Fruit fly (Drosophila melanogaster) whole organism, embryonic: ENCODE data around the gene cac.
A peak's percentile ranks its signal among the peaks of the same experiment; 100 is the strongest.

Experiments used
- ATbp ChIP-seq: fragments of 200-800 bp; sonication (Bioruptor generic); optimal IDR thresholded peaks from 2 replicates; lab custom pipeline; 2017; ENCODE audit warnings: missing biosample characterization, mild to moderate bottlenecking, missing genetic modification characterization, missing genetic modification reagents
- CG11093 ChIP-seq: fragments of 200-800 bp; sonication (Bioruptor generic); IDR thresholded peaks from 3 replicates; pipeline ENCODE4 v1.3.6; 2022; ENCODE audit warnings: missing biosample characterization, missing genetic modification characterization
- CG11695 ChIP-seq: fragments of 200-800 bp; sonication (Bioruptor generic); IDR thresholded peaks from 3 replicates; pipeline ENCODE4 v1.3.6; 2022; ENCODE audit warnings: missing biosample characterization, missing genetic modification characterization
- CG11723 ChIP-seq: fragments of 200-800 bp; sonication (Bioruptor generic); optimal IDR thresholded peaks from 2 replicates; lab custom pipeline; 2017; ENCODE audit warnings: missing biosample characterization, mild to moderate bottlenecking, missing genetic modification characterization
- CG12219 ChIP-seq: fragments of 200-800 bp; sonication (Bioruptor generic); optimal IDR thresholded peaks from 3 replicates; lab custom pipeline; 2018; ENCODE audit warnings: missing biosample characterization, mild to moderate bottlenecking, missing genetic modification characterization
- CG1233 ChIP-seq: fragments of 200-800 bp; sonication (Bioruptor generic); optimal IDR thresholded peaks from 4 replicates; lab custom pipeline; 2018; ENCODE audit warnings: missing biosample characterization, mild to moderate bottlenecking, missing genetic modification characterization
- CG13123 ChIP-seq: fragments of 200-800 bp; sonication (Bioruptor generic); optimal IDR thresholded peaks from 2 replicates; lab custom pipeline; 2016; ENCODE audit warnings: missing biosample characterization, missing genetic modification characterization
- CG14441 ChIP-seq: fragments of 200-800 bp; sonication (Bioruptor generic); IDR thresholded peaks from 2 replicates; pipeline ENCODE4 v1.3.6; 2022; ENCODE audit warnings: missing biosample characterization, missing genetic modification characterization
- CG14965 ChIP-seq: fragments of 200-800 bp; sonication (Bioruptor generic); optimal IDR thresholded peaks from 2 replicates; lab custom pipeline; 2016; ENCODE audit warnings: missing biosample characterization, missing genetic modification characterization, borderline replicate concordance
- CG17802 ChIP-seq: fragments of 200-800 bp; sonication (Bioruptor generic); optimal IDR thresholded peaks from 2 replicates; lab custom pipeline; 2018; ENCODE audit warnings: missing biosample characterization, mild to moderate bottlenecking, missing genetic modification characterization, moderate library complexity
- CG18599 ChIP-seq: fragments of 200-800 bp; sonication (Bioruptor generic); optimal IDR thresholded peaks from 3 replicates; lab custom pipeline; 2017; ENCODE audit warnings: missing biosample characterization, missing genetic modification characterization, mild to moderate bottlenecking, moderate library complexity, missing genetic modification reagents
- CG4328 ChIP-seq: fragments of 200-800 bp; sonication (Bioruptor generic); optimal IDR thresholded peaks from 3 replicates; lab custom pipeline; 2017; ENCODE audit warnings: missing biosample characterization, missing genetic modification reagents, missing genetic modification characterization
- CG4707 ChIP-seq: fragments of 200-800 bp; sonication (Bioruptor generic); optimal IDR thresholded peaks from 2 replicates; lab custom pipeline; 2018; ENCODE audit warnings: missing biosample characterization, mild to moderate bottlenecking, missing genetic modification characterization, moderate library complexity
- CG6272 ChIP-seq: fragments of 200-800 bp; sonication (Bioruptor generic); IDR thresholded peaks from 2 replicates; pipeline ENCODE4 v1.3.6; 2022; ENCODE audit warnings: missing biosample characterization, missing genetic modification characterization
- CG7839 ChIP-seq: fragments of 200-800 bp; sonication (Bioruptor generic); optimal IDR thresholded peaks from 3 replicates; lab custom pipeline; 2018; ENCODE audit warnings: missing biosample characterization, mild to moderate bottlenecking, missing genetic modification characterization, moderate library complexity
- CG7963 ChIP-seq: fragments of 200-800 bp; sonication (Bioruptor generic); IDR thresholded peaks from 3 replicates; pipeline ENCODE4 v1.3.6; 2022; ENCODE audit warnings: missing biosample characterization, missing genetic modification characterization; ENCODE audit not compliant: partially characterized antibody
- Chrac-16 ChIP-seq: fragments of 200-800 bp; sonication (Bioruptor generic); optimal IDR thresholded peaks from 3 replicates; lab custom pipeline; 2016; ENCODE audit warnings: missing biosample characterization, missing genetic modification characterization
- Eip74EF ChIP-seq, 2 experiments: fragments of 200-800 bp in 1 of 2; fragments of >200 bp in 1 of 2; sonication (Bioruptor generic) in 1 of 2; optimal IDR thresholded peaks; 2 replicates each; lab custom pipeline; 2017 to 2019; ENCODE audit warnings: missing biosample characterization in 2 of 2, missing genetic modification characterization in 2 of 2, mild to moderate bottlenecking in 1 of 2, moderate library complexity in 1 of 2
- Fer1 ChIP-seq: fragments of 200-800 bp; sonication (Bioruptor generic); optimal IDR thresholded peaks from 2 replicates; lab custom pipeline; 2017; ENCODE audit warnings: missing biosample characterization, mild to moderate bottlenecking, missing genetic modification characterization
- H15 ChIP-seq: fragments of 200-800 bp; sonication (Bioruptor generic); IDR thresholded peaks from 3 replicates; pipeline ENCODE4 v1.3.6; 2022; ENCODE audit warnings: missing biosample characterization, missing genetic modification characterization
- Hr3 ChIP-seq: fragments of 200-800 bp; sonication (Bioruptor generic); optimal IDR thresholded peaks from 3 replicates; lab custom pipeline; 2016; ENCODE audit warnings: missing biosample characterization, missing genetic modification characterization
- Hr78 ChIP-seq, 2 experiments: fragments of 200-800 bp in 1 of 2; fragments of >200 bp in 1 of 2; sonication (Bioruptor generic) in 1 of 2; optimal IDR thresholded peaks; 2 replicates each; lab custom pipeline; 2017 to 2019; ENCODE audit warnings: missing biosample characterization in 2 of 2, missing genetic modification characterization in 2 of 2, mild to moderate bottlenecking in 1 of 2, moderate library complexity in 1 of 2
- Hsf ChIP-seq: fragments of 200-800 bp; sonication (Bioruptor generic); optimal IDR thresholded peaks from 3 replicates; lab custom pipeline; 2016; ENCODE audit warnings: missing biosample characterization, missing genetic modification characterization
- Lim3 ChIP-seq: fragments of 200-800 bp; sonication (Bioruptor generic); IDR thresholded peaks from 2 replicates; pipeline ENCODE4 v1.3.6; 2022; ENCODE audit warnings: missing biosample characterization, missing genetic modification characterization
- Med ChIP-seq: fragments of 200-800 bp; sonication (Bioruptor generic); peaks from one replicate; lab custom pipeline; 2016; ENCODE audit warnings: missing biosample characterization, missing genetic modification characterization, mild to moderate bottlenecking, inconsistent platforms, moderate library complexity
- Meics ChIP-seq: fragments of 200-800 bp; sonication (Bioruptor generic); optimal IDR thresholded peaks from 2 replicates; lab custom pipeline; 2017; ENCODE audit warnings: missing biosample characterization, mild to moderate bottlenecking, missing genetic modification characterization
- Sox102F ChIP-seq: fragments of 200-800 bp; sonication (Bioruptor generic); optimal IDR thresholded peaks from 2 replicates; lab custom pipeline; 2018; ENCODE audit warnings: missing biosample characterization, mild to moderate bottlenecking, missing genetic modification characterization, moderate library complexity
- Trl ChIP-seq, 3 experiments: fragments of >200 bp in 2 of 3; fragments of 200-800 bp in 1 of 3; sonication (Bioruptor generic) in 1 of 3; optimal IDR thresholded peaks; 2 replicates in 1 of 3; 3 replicates in 2 of 3; lab custom pipeline; 2016 to 2017; ENCODE audit warnings: missing biosample characterization in 1 of 3, missing genetic modification characterization in 1 of 3
- ap ChIP-seq: fragments of 200-800 bp; sonication (Bioruptor generic); IDR thresholded peaks from 2 replicates; pipeline ENCODE4 v1.3.6; 2022; ENCODE audit warnings: missing biosample characterization, missing genetic modification characterization
- az2 ChIP-seq: fragments of 200-800 bp; sonication (Bioruptor generic); optimal IDR thresholded peaks from 3 replicates; lab custom pipeline; 2016; ENCODE audit warnings: missing biosample characterization, missing genetic modification characterization
- crc ChIP-seq: fragments of 200-800 bp; sonication (Bioruptor generic); optimal IDR thresholded peaks from 2 replicates; lab custom pipeline; 2016; ENCODE audit warnings: missing biosample characterization, missing genetic modification characterization
- da ChIP-seq: fragments of 200-800 bp; sonication (Bioruptor generic); optimal IDR thresholded peaks from 2 replicates; lab custom pipeline; 2016; ENCODE audit warnings: missing biosample characterization, missing genetic modification characterization
- dpn ChIP-seq, 2 experiments: fragments of 200-800 bp; sonication (Bioruptor generic); optimal IDR thresholded peaks; 3 replicates each; lab custom pipeline; 2016; ENCODE audit warnings: missing biosample characterization in 2 of 2, missing genetic modification characterization in 2 of 2
- gem ChIP-seq: fragments of 200-800 bp; sonication (Bioruptor generic); optimal IDR thresholded peaks from 2 replicates; lab custom pipeline; 2019; ENCODE audit warnings: missing biosample characterization, mild to moderate bottlenecking, missing genetic modification characterization, moderate library complexity
- jigr1 ChIP-seq: fragments of 200-800 bp; sonication (Bioruptor generic); IDR thresholded peaks from 3 replicates; pipeline ENCODE4 v1.3.6; 2022; ENCODE audit warnings: missing biosample characterization, missing genetic modification characterization
- kah ChIP-seq: fragments of 200-800 bp; sonication (Bioruptor generic); optimal IDR thresholded peaks from 2 replicates; lab custom pipeline; 2018; ENCODE audit warnings: missing biosample characterization, mild to moderate bottlenecking, missing genetic modification characterization
- mam ChIP-seq: fragments of 200-800 bp; sonication (Bioruptor generic); optimal IDR thresholded peaks from 3 replicates; lab custom pipeline; 2016; ENCODE audit warnings: missing biosample characterization, missing genetic modification characterization
- nerfin-2 ChIP-seq: fragments of 200-800 bp; sonication (Bioruptor generic); IDR thresholded peaks from 2 replicates; pipeline ENCODE4 v1.3.6; 2022; ENCODE audit warnings: missing biosample characterization, missing genetic modification characterization; ENCODE audit not compliant: partially characterized antibody
- peb ChIP-seq: fragments of 200-800 bp; sonication (Bioruptor generic); IDR thresholded peaks from 2 replicates; pipeline ENCODE4 v1.3.6; 2022; ENCODE audit warnings: missing biosample characterization, missing genetic modification characterization
- pho ChIP-seq: fragments of 200-800 bp; sonication (Bioruptor generic); optimal IDR thresholded peaks from 2 replicates; lab custom pipeline; 2016; ENCODE audit warnings: missing biosample characterization, missing genetic modification characterization
- repo ChIP-seq: fragments of 200-800 bp; sonication (Bioruptor generic); optimal IDR thresholded peaks from 2 replicates; lab custom pipeline; 2016; ENCODE audit warnings: missing biosample characterization, missing genetic modification characterization
- row ChIP-seq: fragments of 200-800 bp; sonication (Bioruptor generic); IDR thresholded peaks from 3 replicates; pipeline ENCODE4 v1.3.6; 2022; ENCODE audit warnings: missing biosample characterization, missing genetic modification characterization
- sens ChIP-seq: fragments of 200-800 bp; sonication (Bioruptor generic); peaks from one replicate; lab custom pipeline; 2016; ENCODE audit warnings: missing biosample characterization, missing genetic modification characterization
- stc ChIP-seq: fragments of 200-800 bp; sonication (Bioruptor generic); IDR thresholded peaks from 2 replicates; pipeline ENCODE4 v1.3.6; 2022; ENCODE audit warnings: missing biosample characterization, missing genetic modification characterization
- tgo ChIP-seq: fragments of 200-800 bp; sonication (Bioruptor generic); IDR thresholded peaks from 3 replicates; pipeline ENCODE4 v1.3.6; 2022; ENCODE audit warnings: missing biosample characterization, missing genetic modification characterization
- tin ChIP-seq: fragments of 200-800 bp; sonication (Bioruptor generic); optimal IDR thresholded peaks from 3 replicates; lab custom pipeline; 2016; ENCODE audit warnings: missing biosample characterization, missing genetic modification characterization
- vvl ChIP-seq: fragments of 200-800 bp; sonication (Bioruptor generic); IDR thresholded peaks from 2 replicates; pipeline ENCODE4 v1.3.6; 2022; ENCODE audit warnings: missing biosample characterization, missing genetic modification characterization

cac gene

DNA sequence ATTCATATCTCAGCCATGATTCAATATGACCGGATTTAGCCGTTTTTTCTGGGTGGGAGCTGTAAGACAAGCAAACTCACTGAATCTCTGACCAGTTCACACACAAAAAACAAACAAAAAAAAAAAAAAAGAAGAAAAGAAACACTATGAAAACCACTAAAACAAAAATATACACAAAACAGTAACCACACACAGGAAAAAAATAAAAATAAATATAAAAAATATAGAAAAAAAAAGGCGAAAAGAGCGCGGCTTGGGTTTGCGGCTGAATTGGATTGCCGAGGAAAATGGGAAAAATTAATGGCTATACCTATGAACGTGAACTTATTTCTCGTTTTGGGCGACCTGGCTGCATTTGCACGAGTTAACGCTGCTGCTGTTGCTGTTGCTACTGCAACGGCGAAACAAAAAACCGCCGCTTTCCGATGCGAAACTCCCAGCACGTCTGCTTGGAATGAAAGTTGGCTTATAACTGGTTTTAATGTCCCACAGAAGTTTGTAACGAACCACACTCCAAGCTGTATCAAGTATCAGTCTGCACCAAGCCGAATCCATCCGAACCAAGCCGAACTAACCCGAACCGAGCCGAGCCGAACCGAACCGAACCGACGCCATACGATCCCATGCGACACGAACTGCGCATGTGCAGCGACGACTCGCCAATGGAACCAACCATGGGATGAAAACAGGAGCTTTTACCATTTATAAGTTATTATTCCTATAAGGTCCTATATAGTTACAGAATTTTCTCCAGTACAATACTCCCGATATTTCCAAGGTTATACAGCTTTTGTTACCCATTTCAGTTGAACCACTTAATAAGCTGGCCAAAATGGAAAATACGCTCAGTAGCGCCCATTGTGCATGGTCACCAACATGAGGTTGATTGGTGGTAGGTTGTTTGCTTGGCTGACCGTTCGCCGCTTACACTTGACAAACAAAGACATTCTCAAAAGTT is 18.8 kb upstream of the cac start, which contains the start of gene fw (continued):
- TF ChIP-seq CG7839 (tag; lab: Kevin White, UChicago), result peak; percentile 38
- peak; percentile 17 for TF ChIP-seq CG12219 (GFP tag; lab: Kevin White, UChicago)
- no peak for TF ChIP-seq da (GFP tag; lab: Kevin White, UChicago)
- TF ChIP-seq az2 (GFP tag; lab: Kevin White, UChicago), result no peak
- TF ChIP-seq H15 (GFP tag; lab: Robert Waterston, UW), result peak; percentile 47; the same call in 1 of the 3 replicates
- peak; percentile 14 for TF ChIP-seq Fer1 (GFP tag; lab: Kevin White, UChicago)
- TF ChIP-seq CG7963 (GFP tag; lab: Robert Waterston, UW), result no peak
- no peak for TF ChIP-seq Hr78 (GFP tag; optimal IDR thresholded peaks at IDR 0.05; lab: Kevin White, UChicago)
- TF ChIP-seq sens, result peak; percentile 86
- no peak for TF ChIP-seq nerfin-2
- TF ChIP-seq CG17802 (tag; lab: Kevin White, UChicago), result no peak
- peak; percentile 24 for TF ChIP-seq Meics (GFP tag; lab: Kevin White, UChicago)
- TF ChIP-seq vvl (GFP tag; lab: Robert Waterston, UW), result peak; percentile 65; the same call in 1 of the 2 replicates
- 0 out of 2 replicates have a peak, but pooled peaks have one; percentile 14 for TF ChIP-seq stc (GFP tag; lab: Robert Waterston, UW)
- 0 out of 3 replicates have a peak, but pooled peaks have one; percentile 26 for TF ChIP-seq jigr1 (GFP tag; lab: Robert Waterston, UW)
- peak; percentile 50 for TF ChIP-seq gem (tag; lab: Kevin White, UChicago)
- no peak for TF ChIP-seq CG11723 (GFP tag; lab: Kevin White, UChicago)
- peak; percentile 7 for TF ChIP-seq Hr3 (GFP tag; lab: Kevin White, UChicago)
- TF ChIP-seq Med (GFP tag; lab: Kevin White, UChicago), result peak; percentile 90
- peak; percentile 20 for TF ChIP-seq CG1233 (GFP tag; lab: Kevin White, UChicago)
- peak; percentile 24 for TF ChIP-seq CG13123 (GFP tag; lab: Kevin White, UChicago)
- no peak for TF ChIP-seq CG14965 (GFP tag; lab: Kevin White, UChicago)
- no peak for TF ChIP-seq Lim3 (GFP tag; lab: Robert Waterston, UW)
- no peak for TF ChIP-seq Eip74EF (GFP tag; optimal IDR thresholded peaks at IDR 0.05; lab: Kevin White, UChicago)
- peak; percentile 92 for TF ChIP-seq CG4707
- TF ChIP-seq CG11695 (GFP tag; lab: Robert Waterston, UW), result 0 out of 3 replicates have a peak, but pooled peaks have one; percentile 43
- TF ChIP-seq CG14441 (GFP tag; lab: Robert Waterston, UW), result peak; percentile 60
- no peak for TF ChIP-seq CG4328 (GFP tag; lab: Kevin White, UChicago)
- TF ChIP-seq repo, result peak; percentile 39
- no peak for TF ChIP-seq CG11093
- 0 out of 2 replicates have a peak, but pooled peaks have one; percentile 23 for TF ChIP-seq ap
- TF ChIP-seq tin (GFP tag; lab: Kevin White, UChicago), result peak; percentile 1
- no peak for TF ChIP-seq kah
- TF ChIP-seq Chrac-16 (GFP tag; lab: Kevin White, UChicago), result no peak
- no peak for TF ChIP-seq pho (GFP tag; lab: Kevin White, UChicago)
- peak; percentile 52 for TF ChIP-seq row (GFP tag; lab: Robert Waterston, UW)
- peak; percentile 7 to 34 for TF ChIP-seq dpn (GFP tag; optimal IDR thresholded peaks at IDR 0.05; lab: Kevin White, UChicago)
- no peak for TF ChIP-seq Trl (optimal IDR thresholded peaks at IDR 0.05; lab: Kevin White, UChicago)
- peak; percentile 21 for TF ChIP-seq Trl (GFP tag; optimal IDR thresholded peaks at IDR 0.05; lab: Kevin White, UChicago)
- TF ChIP-seq mam (GFP tag; lab: Kevin White, UChicago), result peak; percentile 20
- TF ChIP-seq tgo (GFP tag; lab: Robert Waterston, UW), result peak; percentile 45; the same call in 2 of the 3 replicates
- TF ChIP-seq Sox102F (GFP tag; lab: Kevin White, UChicago), result peak; percentile 46
- TF ChIP-seq ATbp (GFP tag; lab: Kevin White, UChicago), result peak; percentile 46
- peak; percentile 28 for TF ChIP-seq Hsf (GFP tag; lab: Kevin White, UChicago)
- TF ChIP-seq peb (GFP tag; lab: Robert Waterston, UW), result 0 out of 2 replicates have a peak, but pooled peaks have one; percentile 38
- TF ChIP-seq CG18599 (GFP tag; lab: Kevin White, UChicago), result peak; percentile 45
- no peak for TF ChIP-seq crc
- 0 out of 2 replicates have a peak, but pooled peaks have one; percentile 21 for TF ChIP-seq CG6272
